Worm (Caenorhabditis elegans): ENCODE measurements around the gene C46A5.1.

DNA sequence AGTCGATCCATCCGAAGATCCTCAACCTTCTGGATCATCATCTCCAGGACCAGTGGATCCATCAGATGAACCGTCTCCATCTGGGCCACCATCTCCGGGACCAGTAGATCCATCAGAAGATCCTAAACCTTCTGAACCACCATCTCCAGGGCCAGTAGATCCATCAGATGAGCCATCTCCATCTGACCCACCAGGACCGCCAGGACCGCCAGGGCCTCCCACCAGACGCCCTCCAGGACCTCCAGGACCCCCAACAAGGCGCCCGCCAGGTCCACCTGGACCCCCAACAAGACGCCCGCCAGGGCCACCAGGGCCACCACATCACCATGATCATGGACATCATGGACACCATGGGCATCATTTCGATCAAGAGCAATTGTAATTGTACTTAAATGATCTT is 36.5 kb upstream of the C46A5.1 start:
- no peak for TF ChIP-seq nhr-77 (tag; optimal IDR thresholded peaks at IDR 0.05)
- no peak for TF ChIP-seq fos-1 (tag; optimal IDR thresholded peaks at IDR 0.05)
- no peak for TF ChIP-seq pax-3 (tag; optimal IDR thresholded peaks at IDR 0.05)
- no peak for TF ChIP-seq ceh-8 (GFP tag; optimal IDR thresholded peaks at IDR 0.05)
- TF ChIP-seq ztf-11 (tag; optimal IDR thresholded peaks at IDR 0.05), result no peak
- TF ChIP-seq nhr-237 (tag; optimal IDR thresholded peaks at IDR 0.05), result no peak
- TF ChIP-seq snu-23 (GFP tag; optimal IDR thresholded peaks at IDR 0.05), result no peak
- TF ChIP-seq lin-13 (GFP tag; optimal IDR thresholded peaks at IDR 0.05), result no peak

Measured in whole organism, L1 larva.